Worm (Caenorhabditis elegans): ENCODE results near the gene T25B9.9.
A peak's percentile ranks its signal among the peaks of the same experiment; 100 is the strongest.

Gene T25B9.9

DNA sequence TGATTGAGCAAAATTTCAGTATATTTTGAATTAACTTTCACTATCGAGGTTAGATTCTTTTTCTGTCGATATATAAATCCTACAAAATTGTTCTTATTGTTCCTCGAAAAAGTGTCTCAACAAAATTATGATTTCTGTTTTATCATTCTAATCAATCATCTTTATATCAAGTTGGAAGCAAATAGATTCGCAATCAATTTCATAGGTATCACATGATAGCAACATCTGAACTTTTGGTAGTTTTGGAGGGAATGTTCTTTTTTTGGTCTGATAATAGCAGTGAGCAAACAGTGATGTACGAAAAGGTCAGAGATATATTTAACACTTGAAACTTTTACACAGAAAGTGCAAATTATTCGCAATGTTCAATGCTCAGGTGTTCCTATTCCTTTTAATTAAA is 41.4 kb downstream of the T25B9.9 start (continued):
- 0 out of 2 replicates have a peak, but pooled peaks have one; percentile 35 for TF ChIP-seq tra-1 (GFP tag; IDR thresholded peaks at IDR 0.05)
- TF ChIP-seq daf-12 (tag; optimal IDR thresholded peaks at IDR 0.05): no peak
- no peak for TF ChIP-seq F10B5.3 (tag; optimal IDR thresholded peaks at IDR 0.05)
- no peak for TF ChIP-seq aly-2 (tag; optimal IDR thresholded peaks at IDR 0.05)
- TF ChIP-seq Y105C5A.15 (GFP tag; IDR thresholded peaks at IDR 0.05): no peak
- TF ChIP-seq snpc-1.2 (GFP tag; IDR thresholded peaks at IDR 0.05): no peak
- TF ChIP-seq mxl-3 (GFP tag; optimal IDR thresholded peaks at IDR 0.05): peak; percentile 12
- no peak for TF ChIP-seq lim-7 (GFP tag; IDR thresholded peaks at IDR 0.05)
- no peak for TF ChIP-seq nhr-48 (tag; optimal IDR thresholded peaks at IDR 0.05)
- TF ChIP-seq Y48G9A.11 (GFP tag; IDR thresholded peaks at IDR 0.05): no peak
- no peak for TF ChIP-seq tag-97 (GFP tag; IDR thresholded peaks at IDR 0.05)
- 0 out of 2 replicates have a peak, but pooled peaks have one; percentile 21 for TF ChIP-seq arid-1 (GFP tag; conservative IDR thresholded peaks at IDR 0.05)
- no peak for TF ChIP-seq zip-2 (tag; optimal IDR thresholded peaks at IDR 0.05)
- TF ChIP-seq zfp-2 (tag; optimal IDR thresholded peaks at IDR 0.05): no peak
- no peak for TF ChIP-seq hif-1 (tag; optimal IDR thresholded peaks at IDR 0.05)
- no peak for TF ChIP-seq ztf-7 (tag; optimal IDR thresholded peaks at IDR 0.05)
- TF ChIP-seq daf-8 (GFP tag; IDR thresholded peaks at IDR 0.05): no peak
- no peak for TF ChIP-seq egl-27 (tag; optimal IDR thresholded peaks at IDR 0.05)
- TF ChIP-seq dve-1 (tag; optimal IDR thresholded peaks at IDR 0.05; ENCODE audit: insufficient read depth): peak; percentile 84
- no peak for TF ChIP-seq fos-1 (tag; optimal IDR thresholded peaks at IDR 0.05)
- TF ChIP-seq ZK337.2 (GFP tag; IDR thresholded peaks at IDR 0.05): no peak
- TF ChIP-seq ceh-82 (tag; optimal IDR thresholded peaks at IDR 0.05): no peak
- TF ChIP-seq fkh-10 (GFP tag; optimal IDR thresholded peaks at IDR 0.05): no peak
- peak; percentile 85 for TF ChIP-seq aha-1 (tag)
- no peak for TF ChIP-seq unc-39 (tag; optimal IDR thresholded peaks at IDR 0.05)
- no peak for TF ChIP-seq zag-1 (tag; optimal IDR thresholded peaks at IDR 0.05)
- TF ChIP-seq sdz-12 (GFP tag; optimal IDR thresholded peaks at IDR 0.05): no peak
- TF ChIP-seq zfp-3 (GFP tag; conservative IDR thresholded peaks at IDR 0.05): no peak
- TF ChIP-seq skn-1 (tag; optimal IDR thresholded peaks at IDR 0.05): no peak
- TF ChIP-seq php-3 (GFP tag; IDR thresholded peaks at IDR 0.05): peak; percentile 91
- no peak for TF ChIP-seq nhr-102 (tag; optimal IDR thresholded peaks at IDR 0.05)
- TF ChIP-seq hlh-11 (tag; optimal IDR thresholded peaks at IDR 0.05): peak; percentile 52
- TF ChIP-seq ces-1 (GFP tag; optimal IDR thresholded peaks at IDR 0.05): no peak
- TF ChIP-seq nhr-42 (GFP tag; IDR thresholded peaks at IDR 0.05): no peak
- no peak for TF ChIP-seq lin-13 (GFP tag; optimal IDR thresholded peaks at IDR 0.05)
- no peak for TF ChIP-seq F26F4.8 (GFP tag; conservative IDR thresholded peaks at IDR 0.05)
- TF ChIP-seq nhr-76 (tag; optimal IDR thresholded peaks at IDR 0.05): no peak
- TF ChIP-seq ceh-28 (tag; optimal IDR thresholded peaks at IDR 0.05): no peak
- peak; percentile 5 for TF ChIP-seq mep-1 (tag; optimal IDR thresholded peaks at IDR 0.05)
- no peak for TF ChIP-seq daf-16 (GFP tag; optimal IDR thresholded peaks at IDR 0.05)
- TF ChIP-seq daf-16 (tag; optimal IDR thresholded peaks at IDR 0.05): peak; percentile 60
- no peak for TF ChIP-seq nhr-10 (tag; optimal IDR thresholded peaks at IDR 0.05)
- peak; percentile 75 for TF ChIP-seq dmd-6 (GFP tag; IDR thresholded peaks at IDR 0.05)
- no peak for TF ChIP-seq F49E8.2 (tag; optimal IDR thresholded peaks at IDR 0.05; ENCODE audit: borderline replicate concordance)
- no peak for TF ChIP-seq Y5F2A.4 (GFP tag; optimal IDR thresholded peaks at IDR 0.05)
- TF ChIP-seq spr-1 (tag; optimal IDR thresholded peaks at IDR 0.05): no peak
- no peak for TF ChIP-seq mdt-29 (GFP tag; IDR thresholded peaks at IDR 0.05)
- no peak for TF ChIP-seq ztf-11 (tag; optimal IDR thresholded peaks at IDR 0.05)
- TF ChIP-seq ceh-32 (tag; optimal IDR thresholded peaks at IDR 0.05; ENCODE audit: poor library complexity): no peak
- TF ChIP-seq dpl-1 (GFP tag; optimal IDR thresholded peaks at IDR 0.05): no peak
- TF ChIP-seq D1046.2 (GFP tag; IDR thresholded peaks at IDR 0.05): no peak
- no peak for TF ChIP-seq nhr-111 (GFP tag; optimal IDR thresholded peaks at IDR 0.05)
- TF ChIP-seq saeg-2 (GFP tag; IDR thresholded peaks at IDR 0.05): no peak
- TF ChIP-seq madf-9 (GFP tag; conservative IDR thresholded peaks at IDR 0.05): no peak
